Fruit fly (Drosophila melanogaster) whole organism, wandering third instar larva: Measurements from ENCODE around the gene CG32767.

ENCODE experiments used
- N ChIP-seq: fragments of >200 bp; optimal IDR thresholded peaks from 2 replicates; lab custom pipeline; 2018; ENCODE audit warnings: missing biosample characterization, missing external identifiers, missing genetic modification characterization
- br ChIP-seq: fragments of 200-800 bp; sonication (Bioruptor generic); optimal IDR thresholded peaks from 2 replicates; lab custom pipeline; 2016; ENCODE audit warnings: missing biosample characterization, missing genetic modification characterization
- psq ChIP-seq: fragments of 200-800 bp; sonication (Bioruptor generic); optimal IDR thresholded peaks from 3 replicates; lab custom pipeline; 2017; ENCODE audit warnings: missing biosample characterization, mild to moderate bottlenecking, missing genetic modification characterization, moderate library complexity

- TF ChIP-seq br (GFP tag; lab: Kevin White, UChicago) (peak; percentile 39), N (GFP tag; lab: Kevin White, UChicago) (no peak), psq (peak; percentile 46)
Measured at dm6 chrX:5086724-5087660, 2.4 kb upstream of the CG32767 start.
